Worm (Caenorhabditis elegans): ENCODE measurements around the gene aakg-2.
A peak's percentile ranks its signal among the peaks of the same experiment; 100 is the strongest.

The aakg-2 gene

DNA sequence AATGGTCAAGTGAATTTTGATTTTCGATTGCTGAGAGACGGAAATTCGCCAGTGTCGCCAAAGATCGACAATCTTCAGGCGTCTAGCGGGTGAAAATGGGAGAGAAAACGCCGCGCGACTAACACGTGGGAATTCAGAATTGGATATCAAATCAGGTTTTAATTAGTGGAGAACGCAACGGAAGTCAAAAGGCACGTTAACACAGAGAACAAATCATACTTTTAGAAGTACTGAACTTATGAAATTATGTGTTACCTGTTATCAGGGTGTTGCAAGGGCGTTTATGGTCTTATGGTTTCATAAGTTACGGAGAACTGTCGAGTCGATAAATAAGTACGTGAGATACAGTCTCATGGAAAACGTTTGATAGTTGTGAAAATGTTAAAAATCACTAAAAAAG, 2.5 kb upstream of the aakg-2 start:
- no peak for TF ChIP-seq drap-1 (GFP tag; optimal IDR thresholded peaks at IDR 0.05)
- TF ChIP-seq mls-2 (tag; optimal IDR thresholded peaks at IDR 0.05): no peak
- TF ChIP-seq nhr-2 (tag; optimal IDR thresholded peaks at IDR 0.05): no peak
- no peak for TF ChIP-seq M03D4.4 (tag; optimal IDR thresholded peaks at IDR 0.05)
- no peak for TF ChIP-seq mab-5 (tag; optimal IDR thresholded peaks at IDR 0.05)
- no peak for TF ChIP-seq sem-2 (GFP tag; optimal IDR thresholded peaks at IDR 0.05)
- no peak for TF ChIP-seq pha-4 (tag; optimal IDR thresholded peaks at IDR 0.05)
- TF ChIP-seq unc-62 (GFP tag; optimal IDR thresholded peaks at IDR 0.05): no peak
- no peak for TF ChIP-seq sptf-1 (tag; optimal IDR thresholded peaks at IDR 0.05)
- TF ChIP-seq lsy-2 (tag; optimal IDR thresholded peaks at IDR 0.05): no peak

ce11 chrX:16865675-16866074, 3.2 kb downstream of the aakg-2 start:
- no peak for TF ChIP-seq M03D4.4 (tag; optimal IDR thresholded peaks at IDR 0.05)
- TF ChIP-seq sem-2 (GFP tag; optimal IDR thresholded peaks at IDR 0.05): no peak
- no peak for TF ChIP-seq drap-1 (GFP tag; optimal IDR thresholded peaks at IDR 0.05)
- TF ChIP-seq nhr-76 (tag; optimal IDR thresholded peaks at IDR 0.05): no peak
- TF ChIP-seq ces-1 (GFP tag; optimal IDR thresholded peaks at IDR 0.05): no peak
- no peak for TF ChIP-seq ham-2 (GFP tag; optimal IDR thresholded peaks at IDR 0.05)
- no peak for TF ChIP-seq nhr-2 (tag; optimal IDR thresholded peaks at IDR 0.05)
- no peak for TF ChIP-seq pha-4 (tag; optimal IDR thresholded peaks at IDR 0.05)
- no peak for TF ChIP-seq mab-5 (tag; optimal IDR thresholded peaks at IDR 0.05)
- no peak for TF ChIP-seq flh-1 (GFP tag; optimal IDR thresholded peaks at IDR 0.05)
- TF ChIP-seq elt-3 (tag; optimal IDR thresholded peaks at IDR 0.05): no peak
- TF ChIP-seq nhr-12 (tag; optimal IDR thresholded peaks at IDR 0.05): no peak

- TF ChIP-seq drap-1 (GFP tag; optimal IDR thresholded peaks at IDR 0.05): no peak
- TF ChIP-seq tbx-8 (GFP tag; optimal IDR thresholded peaks at IDR 0.05): no peak
These were observed 3.8 kb downstream of the aakg-2 start for ce11 chrX:16865016-16865415.

- TF ChIP-seq unc-62 (GFP tag; optimal IDR thresholded peaks at IDR 0.05) (no peak), cnd-1 (tag; optimal IDR thresholded peaks at IDR 0.05) (no peak), ceh-43 (GFP tag; optimal IDR thresholded peaks at IDR 0.05) (no peak), pha-4 (tag; optimal IDR thresholded peaks at IDR 0.05) (no peak), snpc-4 (tag; optimal IDR thresholded peaks at IDR 0.05) (no peak), tbx-8 (GFP tag; optimal IDR thresholded peaks at IDR 0.05) (no peak)
These were observed 5.5 kb downstream of the aakg-2 start for ce11 chrX:16863320-16863719.

DNA sequence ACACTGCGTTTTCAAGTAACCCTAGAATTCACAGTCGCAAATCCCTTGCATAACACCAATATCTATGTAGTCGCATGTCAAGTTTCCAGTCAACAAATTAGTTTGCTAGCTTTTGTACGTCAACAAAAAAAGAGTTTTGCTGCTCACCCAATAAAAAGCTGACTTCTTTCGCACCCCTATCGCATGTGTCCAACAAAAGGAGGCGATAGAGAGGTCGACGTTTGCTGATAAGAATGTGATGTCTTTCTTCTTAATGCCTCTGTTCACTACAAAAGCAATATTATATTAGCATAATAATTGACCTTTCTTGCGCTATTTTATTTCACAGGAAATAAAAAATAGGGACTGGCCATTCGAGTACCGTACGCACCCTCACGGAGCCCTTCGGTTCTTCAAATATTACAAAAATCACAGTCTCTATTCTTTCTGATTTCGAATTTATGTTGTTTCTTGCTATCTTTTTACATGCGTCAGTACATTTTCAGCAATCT, 8.8 kb downstream of the aakg-2 start, which contains the start of gene T20F7.3:
TSS of gene T20F7.3 (plus strand) at position 441 of the 491 bp plus-strand sequence.
- TF ChIP-seq mls-2 (tag; optimal IDR thresholded peaks at IDR 0.05): no peak
- TF ChIP-seq unc-120 (tag; optimal IDR thresholded peaks at IDR 0.05; ENCODE audit: poor library complexity, severe bottlenecking): no peak
- TF ChIP-seq nhr-237 (tag; optimal IDR thresholded peaks at IDR 0.05): no peak
- no peak for TF ChIP-seq nhr-12 (tag; optimal IDR thresholded peaks at IDR 0.05)
- no peak for TF ChIP-seq lin-32 (GFP tag; optimal IDR thresholded peaks at IDR 0.05)
- no peak for TF ChIP-seq lsy-2 (tag; optimal IDR thresholded peaks at IDR 0.05)
- no peak for TF ChIP-seq sem-2 (GFP tag; optimal IDR thresholded peaks at IDR 0.05)
- TF ChIP-seq ztf-11 (tag; optimal IDR thresholded peaks at IDR 0.05): no peak
- TF ChIP-seq pha-4 (tag; optimal IDR thresholded peaks at IDR 0.05): no peak
- TF ChIP-seq blmp-1 (tag; optimal IDR thresholded peaks at IDR 0.05): no peak
- TF ChIP-seq unc-62 (GFP tag; optimal IDR thresholded peaks at IDR 0.05): no peak
- no peak for TF ChIP-seq elt-3 (tag; optimal IDR thresholded peaks at IDR 0.05)
- TF ChIP-seq nhr-28 (tag; optimal IDR thresholded peaks at IDR 0.05): no peak
- no peak for TF ChIP-seq unc-39 (tag; optimal IDR thresholded peaks at IDR 0.05)
- no peak for TF ChIP-seq ham-2 (GFP tag; optimal IDR thresholded peaks at IDR 0.05)
- TF ChIP-seq hlh-1 (tag; optimal IDR thresholded peaks at IDR 0.05): no peak
- TF ChIP-seq sptf-1 (tag; optimal IDR thresholded peaks at IDR 0.05): no peak
- no peak for TF ChIP-seq M03D4.4 (tag; optimal IDR thresholded peaks at IDR 0.05)

ce11 chrX:16844924-16845323, 23.9 kb downstream of the aakg-2 start, which contains the start of gene F41G4.8:
F41G4.8 (minus strand) TSS chrX:16845024.
- TF ChIP-seq nhr-12 (tag; optimal IDR thresholded peaks at IDR 0.05) (no peak), mls-2 (tag; optimal IDR thresholded peaks at IDR 0.05) (no peak), lin-13 (tag; optimal IDR thresholded peaks at IDR 0.05) (no peak), ces-1 (GFP tag; optimal IDR thresholded peaks at IDR 0.05) (peak; percentile 15), ceh-43 (GFP tag; optimal IDR thresholded peaks at IDR 0.05) (no peak), ham-2 (GFP tag; optimal IDR thresholded peaks at IDR 0.05) (no peak), cnd-1 (tag; optimal IDR thresholded peaks at IDR 0.05) (no peak), ztf-11 (tag; optimal IDR thresholded peaks at IDR 0.05) (no peak)
